Worm (Caenorhabditis elegans): Measurements from ENCODE around the gene Y25C1A.6.

The Y25C1A.6 gene

ce11 chrII:3054221-3054620 is 6.7 kb upstream of the Y25C1A.6 start, which contains the start of gene lido-13:
Gene lido-13, minus strand, starts transcription at chrII:3054321.
- TF ChIP-seq nhr-77 (tag; optimal IDR thresholded peaks at IDR 0.05): no peak
- no peak for TF ChIP-seq ama-1 (optimal IDR thresholded peaks at IDR 0.05)
- TF ChIP-seq nhr-21 (tag; optimal IDR thresholded peaks at IDR 0.05): no peak
- TF ChIP-seq nhr-237 (tag; optimal IDR thresholded peaks at IDR 0.05): no peak
- TF ChIP-seq sma-9 (GFP tag; optimal IDR thresholded peaks at IDR 0.05): no peak
- TF ChIP-seq sma-9 (tag; optimal IDR thresholded peaks at IDR 0.05): no peak
- no peak for TF ChIP-seq aly-2 (tag; optimal IDR thresholded peaks at IDR 0.05)
- no peak for TF ChIP-seq nhr-6 (tag; optimal IDR thresholded peaks at IDR 0.05)
- no peak for TF ChIP-seq mab-5 (tag; optimal IDR thresholded peaks at IDR 0.05)

- TF ChIP-seq peb-1 (tag; optimal IDR thresholded peaks at IDR 0.05) (no peak), zag-1 (tag; optimal IDR thresholded peaks at IDR 0.05) (no peak), unc-55 (GFP tag; optimal IDR thresholded peaks at IDR 0.05) (peak; percentile 36), F13H6.1 (tag; optimal IDR thresholded peaks at IDR 0.05) (peak; percentile 19)
These were observed 6.3 kb upstream of the Y25C1A.6 start for ce11 chrII:3054622-3055021.

- TF ChIP-seq unc-55 (GFP tag; optimal IDR thresholded peaks at IDR 0.05) (peak; percentile 25), nhr-129 (tag; optimal IDR thresholded peaks at IDR 0.05) (peak; percentile 26), crh-2 (tag; optimal IDR thresholded peaks at IDR 0.05) (peak; percentile 17), C34F6.9 (tag; optimal IDR thresholded peaks at IDR 0.05) (peak; percentile 35), elt-3 (tag; optimal IDR thresholded peaks at IDR 0.05) (no peak), blmp-1 (tag; optimal IDR thresholded peaks at IDR 0.05; ENCODE audit: insufficient read depth) (no peak), ztf-1 (GFP tag; conservative IDR thresholded peaks at IDR 0.05) (no peak), snpc-4 (tag; optimal IDR thresholded peaks at IDR 0.05) (no peak)
These were observed 5.4 kb upstream of the Y25C1A.6 start for ce11 chrII:3055531-3055930.

- TF ChIP-seq nhr-6 (tag; optimal IDR thresholded peaks at IDR 0.05) (no peak), lin-13 (GFP tag; optimal IDR thresholded peaks at IDR 0.05) (no peak), fos-1 (tag; optimal IDR thresholded peaks at IDR 0.05) (no peak), lin-11 (tag; optimal IDR thresholded peaks at IDR 0.05) (no peak), nhr-237 (tag; optimal IDR thresholded peaks at IDR 0.05) (no peak), nhr-10 (tag; optimal IDR thresholded peaks at IDR 0.05) (no peak), mab-5 (tag; optimal IDR thresholded peaks at IDR 0.05) (no peak), dmd-4 (tag; optimal IDR thresholded peaks at IDR 0.05) (no peak)
These were observed 4.5 kb upstream of the Y25C1A.6 start, which contains the start of gene lin-8 for ce11 chrII:3056266-3056872. Gene lin-8, plus strand, starts transcription at chrII:3056822.

- TF ChIP-seq ztf-4 (tag; optimal IDR thresholded peaks at IDR 0.05) (no peak), nhr-11 (tag; optimal IDR thresholded peaks at IDR 0.05) (no peak)
These were observed 723 bp downstream of the Y25C1A.6 start for ce11 chrII:3061605-3062004.

ce11 chrII:3062222-3062621 is 1.3 kb downstream of the Y25C1A.6 start:
- TF ChIP-seq ceh-82 (tag; optimal IDR thresholded peaks at IDR 0.05): no peak
- TF ChIP-seq ztf-4 (tag; optimal IDR thresholded peaks at IDR 0.05): no peak
- no peak for TF ChIP-seq C34F6.9 (tag; optimal IDR thresholded peaks at IDR 0.05)
- TF ChIP-seq snpc-4 (tag; optimal IDR thresholded peaks at IDR 0.05): no peak
- TF ChIP-seq nhr-12 (tag; optimal IDR thresholded peaks at IDR 0.05): no peak
- TF ChIP-seq sem-4 (tag; optimal IDR thresholded peaks at IDR 0.05): no peak
- TF ChIP-seq ceh-16 (tag; optimal IDR thresholded peaks at IDR 0.05): no peak
- TF ChIP-seq dmd-4 (tag; optimal IDR thresholded peaks at IDR 0.05): no peak
- TF ChIP-seq sma-9 (GFP tag; optimal IDR thresholded peaks at IDR 0.05): no peak
- no peak for TF ChIP-seq sma-9 (tag; optimal IDR thresholded peaks at IDR 0.05)
- TF ChIP-seq nhr-10 (tag; optimal IDR thresholded peaks at IDR 0.05): no peak
- peak in 1 of 2 experiments; percentile 42 for TF ChIP-seq lsy-2 (tag; optimal IDR thresholded peaks at IDR 0.05)
- no peak for TF ChIP-seq nhr-25 (tag; optimal IDR thresholded peaks at IDR 0.05)
- TF ChIP-seq ZK546.5 (tag; optimal IDR thresholded peaks at IDR 0.05): no peak
- peak; percentile 8 for TF ChIP-seq fos-1 (tag; optimal IDR thresholded peaks at IDR 0.05)
- TF ChIP-seq ztf-1 (GFP tag; conservative IDR thresholded peaks at IDR 0.05): no peak
- TF ChIP-seq mdl-1 (tag; optimal IDR thresholded peaks at IDR 0.05): no peak
- no peak for TF ChIP-seq nhr-11 (tag; optimal IDR thresholded peaks at IDR 0.05)
- TF ChIP-seq unc-62 (GFP tag; optimal IDR thresholded peaks at IDR 0.05): no peak
- TF ChIP-seq lin-39 (tag; optimal IDR thresholded peaks at IDR 0.05): no peak
- peak; percentile 3 for TF ChIP-seq gmeb-1 (tag; optimal IDR thresholded peaks at IDR 0.05)
- TF ChIP-seq nhr-77 (tag; optimal IDR thresholded peaks at IDR 0.05): no peak
- TF ChIP-seq skn-1 (tag; optimal IDR thresholded peaks at IDR 0.05): no peak
- TF ChIP-seq Y55F3AM.14 (GFP tag; optimal IDR thresholded peaks at IDR 0.05): no peak
- TF ChIP-seq nhr-129 (tag; optimal IDR thresholded peaks at IDR 0.05): no peak
- no peak for TF ChIP-seq nhr-21 (tag; optimal IDR thresholded peaks at IDR 0.05)
- no peak for TF ChIP-seq elt-3 (tag; optimal IDR thresholded peaks at IDR 0.05)
- TF ChIP-seq ztf-11 (tag; optimal IDR thresholded peaks at IDR 0.05): no peak
- TF ChIP-seq aly-2 (tag; optimal IDR thresholded peaks at IDR 0.05): no peak
- TF ChIP-seq elt-1 (tag; optimal IDR thresholded peaks at IDR 0.05): no peak
- no peak for TF ChIP-seq blmp-1 (tag; optimal IDR thresholded peaks at IDR 0.05; ENCODE audit: insufficient read depth)
- TF ChIP-seq alr-1 (tag; optimal IDR thresholded peaks at IDR 0.05): no peak

Measured in whole organism, L2 larva.